Fruit fly (Drosophila melanogaster) whole organism, embryonic: ENCODE results near the gene ppk13.
A peak's percentile ranks its signal among the peaks of the same experiment; 100 is the strongest.

Source experiments
- CG10654 ChIP-seq: fragments of 200-800 bp; sonication (Bioruptor generic); optimal IDR thresholded peaks from 2 replicates; lab custom pipeline; 2016; ENCODE audit warnings: missing biosample characterization, missing genetic modification characterization
- CG12659 ChIP-seq: fragments of 200-800 bp; sonication (Bioruptor generic); optimal IDR thresholded peaks from 3 replicates; lab custom pipeline; 2017; ENCODE audit warnings: mild to moderate bottlenecking, missing biosample characterization, missing genetic modification reagents, missing genetic modification characterization
- CG14014 ChIP-seq: fragments of 200-800 bp; sonication (Bioruptor generic); IDR thresholded peaks from 2 replicates; pipeline ENCODE4 v1.3.6; 2022; ENCODE audit warnings: missing biosample characterization, missing genetic modification characterization
- CG15601 ChIP-seq: fragments of 200-800 bp; sonication (Bioruptor generic); optimal IDR thresholded peaks from 3 replicates; lab custom pipeline; 2019; ENCODE audit warnings: missing biosample characterization, mild to moderate bottlenecking, missing genetic modification characterization, moderate library complexity
- CG16863 ChIP-seq: fragments of 200-800 bp; sonication (Bioruptor generic); optimal IDR thresholded peaks from 3 replicates; lab custom pipeline; 2016; ENCODE audit warnings: missing biosample characterization, missing genetic modification characterization
- CG17802 ChIP-seq: fragments of 200-800 bp; sonication (Bioruptor generic); optimal IDR thresholded peaks from 2 replicates; lab custom pipeline; 2018; ENCODE audit warnings: missing biosample characterization, mild to moderate bottlenecking, missing genetic modification characterization, moderate library complexity
- CG18476 ChIP-seq: fragments of 200-800 bp; sonication (Bioruptor generic); optimal IDR thresholded peaks from 2 replicates; lab custom pipeline; 2016; ENCODE audit warnings: missing biosample characterization, mild to moderate bottlenecking, missing genetic modification characterization
- CG31441 ChIP-seq: fragments of 200-800 bp; sonication (Bioruptor generic); IDR thresholded peaks from 2 replicates; pipeline ENCODE4 v1.3.6; 2022; ENCODE audit warnings: missing biosample characterization, missing genetic modification characterization
- CG3838 ChIP-seq: fragments of 200-800 bp; sonication (Bioruptor generic); optimal IDR thresholded peaks from 3 replicates; lab custom pipeline; 2016; ENCODE audit warnings: missing biosample characterization, missing genetic modification characterization
- CG4424 ChIP-seq: fragments of 200-800 bp; sonication (Bioruptor generic); optimal IDR thresholded peaks from 3 replicates; lab custom pipeline; 2016; ENCODE audit warnings: missing biosample characterization, missing genetic modification characterization
- CG5953 ChIP-seq: fragments of 200-800 bp; sonication (Bioruptor generic); IDR thresholded peaks from 2 replicates; pipeline ENCODE4 v1.3.6; 2022; ENCODE audit warnings: missing biosample characterization, missing genetic modification characterization
- CG6175 ChIP-seq: fragments of 200-800 bp; sonication (Bioruptor generic); IDR thresholded peaks from 3 replicates; pipeline ENCODE4 v1.3.6; 2022; ENCODE audit warnings: missing biosample characterization, missing genetic modification characterization
- CG9876 ChIP-seq: fragments of 200-800 bp; sonication (Bioruptor generic); optimal IDR thresholded peaks from 2 replicates; lab custom pipeline; 2016; ENCODE audit warnings: missing biosample characterization, missing genetic modification characterization
- Camta ChIP-seq: fragments of 200-800 bp; sonication (Bioruptor generic); optimal IDR thresholded peaks from 2 replicates; lab custom pipeline; 2016; ENCODE audit warnings: missing biosample characterization, missing genetic modification characterization
- Dad ChIP-seq: fragments of 200-800 bp; sonication (Bioruptor generic); optimal IDR thresholded peaks from 3 replicates; lab custom pipeline; 2016; ENCODE audit warnings: missing biosample characterization, missing genetic modification characterization
- Dfd ChIP-seq, 2 experiments: fragments of >200 bp; optimal IDR thresholded peaks; 2 replicates each; lab custom pipeline; 2017; ENCODE audit warnings: missing biosample characterization in 2 of 2, missing genetic modification characterization in 2 of 2
- Dip2 ChIP-seq: fragments of 200-800 bp; sonication (Bioruptor generic); IDR thresholded peaks from 2 replicates; pipeline ENCODE4 v1.3.6; 2022; ENCODE audit warnings: missing biosample characterization, missing genetic modification characterization
- Dip3 ChIP-seq: fragments of 200-800 bp; sonication (Bioruptor generic); optimal IDR thresholded peaks from 3 replicates; lab custom pipeline; 2016; ENCODE audit warnings: missing biosample characterization, missing genetic modification characterization
- Doc2 ChIP-seq: fragments of 200-800 bp; sonication (Bioruptor generic); IDR thresholded peaks from 2 replicates; pipeline ENCODE4 v1.3.6; 2022; ENCODE audit warnings: missing biosample characterization, missing genetic modification characterization
- Dp ChIP-seq: fragments of 200-800 bp; sonication (Bioruptor generic); optimal IDR thresholded peaks from 2 replicates; lab custom pipeline; 2018; ENCODE audit warnings: missing biosample characterization, mild to moderate bottlenecking, missing genetic modification characterization, moderate library complexity
- Drgx ChIP-seq: fragments of 200-800 bp; sonication (Bioruptor generic); IDR thresholded peaks from 2 replicates; pipeline ENCODE4 v1.3.6; 2022; ENCODE audit warnings: missing biosample characterization, missing genetic modification characterization
- Ets97D ChIP-seq: fragments of 200-800 bp; sonication (Bioruptor generic); optimal IDR thresholded peaks from 3 replicates; lab custom pipeline; 2016; ENCODE audit warnings: missing biosample characterization, missing genetic modification characterization
- Max ChIP-seq: fragments of 200-800 bp; sonication (Bioruptor generic); optimal IDR thresholded peaks from 2 replicates; lab custom pipeline; 2016; ENCODE audit warnings: missing biosample characterization, mild to moderate bottlenecking, missing genetic modification characterization
- Pdp1 ChIP-seq, 2 experiments: fragments of 200-800 bp; sonication (Bioruptor generic); optimal IDR thresholded peaks; 3 replicates each; lab custom pipeline; 2016; ENCODE audit warnings: missing biosample characterization in 2 of 2, missing genetic modification characterization in 2 of 2, mild to moderate bottlenecking in 1 of 2, moderate library complexity in 1 of 2
- Spps ChIP-seq: fragments of 200-800 bp; sonication (Bioruptor generic); optimal IDR thresholded peaks from 2 replicates; lab custom pipeline; 2018; ENCODE audit warnings: missing biosample characterization, mild to moderate bottlenecking, missing genetic modification characterization
- Sry-β ChIP-seq: fragments of 200-800 bp; sonication (Bioruptor generic); optimal IDR thresholded peaks from 2 replicates; lab custom pipeline; 2018; ENCODE audit warnings: missing biosample characterization, mild to moderate bottlenecking, missing genetic modification characterization, moderate library complexity
- Ssrp ChIP-seq: fragments of 200-800 bp; sonication (Bioruptor generic); optimal IDR thresholded peaks from 2 replicates; lab custom pipeline; 2018; ENCODE audit warnings: missing biosample characterization, mild to moderate bottlenecking, missing genetic modification characterization, moderate library complexity
- Tbp ChIP-seq: fragments of >200 bp; optimal IDR thresholded peaks from 2 replicates; lab custom pipeline; 2018; ENCODE audit warnings: missing biosample characterization, missing genetic modification characterization
- bbx ChIP-seq: fragments of 200-800 bp; sonication (Bioruptor generic); IDR thresholded peaks from 2 replicates; pipeline ENCODE4 v1.3.6; 2022; ENCODE audit warnings: missing biosample characterization, missing genetic modification characterization; ENCODE audit not compliant: partially characterized antibody
- croc ChIP-seq: fragments of 200-800 bp; sonication (Bioruptor generic); conservative IDR thresholded peaks from 3 replicates; pipeline ENCODE4 v1.3.6; 2022; ENCODE audit warnings: missing biosample characterization, missing genetic modification characterization
- disco-r ChIP-seq: fragments of 200-800 bp; sonication (Bioruptor generic); optimal IDR thresholded peaks from 2 replicates; lab custom pipeline; 2016; ENCODE audit warnings: missing biosample characterization, missing genetic modification characterization
- fd3F ChIP-seq: fragments of 200-800 bp; sonication (Bioruptor generic); optimal IDR thresholded peaks from 2 replicates; lab custom pipeline; 2018; ENCODE audit warnings: missing biosample characterization, mild to moderate bottlenecking, missing genetic modification characterization, moderate library complexity
- gro ChIP-seq: fragments of 200-800 bp; sonication (Bioruptor generic); optimal IDR thresholded peaks from 2 replicates; lab custom pipeline; 2016; ENCODE audit warnings: missing biosample characterization, missing genetic modification characterization
- hth ChIP-seq: fragments of >200 bp; optimal IDR thresholded peaks from 2 replicates; lab custom pipeline; 2017; ENCODE audit warnings: inconsistent platforms
- ind ChIP-seq: fragments of 200-800 bp; sonication (Bioruptor generic); optimal IDR thresholded peaks from 3 replicates; lab custom pipeline; 2016; ENCODE audit warnings: missing biosample characterization, missing genetic modification characterization
- jigr1 ChIP-seq: fragments of 200-800 bp; sonication (Bioruptor generic); IDR thresholded peaks from 3 replicates; pipeline ENCODE4 v1.3.6; 2022; ENCODE audit warnings: missing biosample characterization, missing genetic modification characterization
- mam ChIP-seq: fragments of 200-800 bp; sonication (Bioruptor generic); optimal IDR thresholded peaks from 3 replicates; lab custom pipeline; 2016; ENCODE audit warnings: missing biosample characterization, missing genetic modification characterization
- mld ChIP-seq: fragments of 200-800 bp; sonication (Bioruptor generic); IDR thresholded peaks from 3 replicates; pipeline ENCODE4 v1.3.6; 2022; ENCODE audit warnings: missing biosample characterization, missing genetic modification characterization; ENCODE audit not compliant: partially characterized antibody
- pan ChIP-seq, 4 experiments: fragments of >200 bp in 3 of 4; fragments of 200-800 bp in 1 of 4; sonication (Bioruptor generic) in 1 of 4; optimal IDR thresholded peaks in 3 of 4; IDR thresholded peaks in 1 of 4; 2 replicates each; pipeline versions ENCODE4 v1.3.6 to Lab custom; 2017 to 2022; ENCODE audit warnings: missing biosample characterization in 2 of 4, missing genetic modification characterization in 2 of 4, mixed read lengths in 1 of 4
- pnt ChIP-seq: fragments of 200-800 bp; sonication (Bioruptor generic); optimal IDR thresholded peaks from 3 replicates; lab custom pipeline; 2016; ENCODE audit warnings: missing biosample characterization, missing genetic modification characterization
- prd ChIP-seq, 3 experiments: fragments of >200 bp in 2 of 3; fragments of 200-800 bp in 1 of 3; sonication (Bioruptor generic) in 1 of 3; optimal IDR thresholded peaks in 2 of 3; IDR thresholded peaks in 1 of 3; 2 replicates in 2 of 3; 3 replicates in 1 of 3; pipeline versions ENCODE4 v1.3.6 to Lab custom; 2017 to 2022; ENCODE audit warnings: missing biosample characterization in 1 of 3, missing genetic modification characterization in 1 of 3
- pzg ChIP-seq: fragments of 200-800 bp; sonication (Bioruptor generic); optimal IDR thresholded peaks from 3 replicates; lab custom pipeline; 2018; ENCODE audit warnings: missing biosample characterization, mild to moderate bottlenecking, missing genetic modification characterization, moderate library complexity
- repo ChIP-seq: fragments of 200-800 bp; sonication (Bioruptor generic); optimal IDR thresholded peaks from 2 replicates; lab custom pipeline; 2016; ENCODE audit warnings: missing biosample characterization, missing genetic modification characterization
- shn ChIP-seq: fragments of 200-800 bp; sonication (Bioruptor generic); optimal IDR thresholded peaks from 3 replicates; lab custom pipeline; 2016; ENCODE audit warnings: missing biosample characterization, missing genetic modification characterization
- sim ChIP-seq: fragments of 200-800 bp; sonication (Bioruptor generic); IDR thresholded peaks from 2 replicates; pipeline ENCODE4 v1.3.6; 2022; ENCODE audit warnings: missing biosample characterization, missing genetic modification characterization
- sob ChIP-seq: fragments of 200-800 bp; sonication (Bioruptor generic); IDR thresholded peaks from 2 replicates; pipeline ENCODE4 v1.3.6; 2022; ENCODE audit warnings: missing biosample characterization, missing genetic modification characterization
- sug ChIP-seq: fragments of 200-800 bp; optimal IDR thresholded peaks from 2 replicates; lab custom pipeline; 2019; ENCODE audit warnings: missing biosample characterization, mild to moderate bottlenecking, missing genetic modification characterization, moderate library complexity
- tin ChIP-seq: fragments of 200-800 bp; sonication (Bioruptor generic); optimal IDR thresholded peaks from 3 replicates; lab custom pipeline; 2016; ENCODE audit warnings: missing biosample characterization, missing genetic modification characterization
- tio ChIP-seq: fragments of 200-800 bp; sonication (Bioruptor generic); optimal IDR thresholded peaks from 2 replicates; lab custom pipeline; 2017; ENCODE audit warnings: missing biosample characterization, missing genetic modification characterization, inconsistent platforms
- vvl ChIP-seq: fragments of 200-800 bp; sonication (Bioruptor generic); IDR thresholded peaks from 2 replicates; pipeline ENCODE4 v1.3.6; 2022; ENCODE audit warnings: missing biosample characterization, missing genetic modification characterization
- zen ChIP-seq: fragments of 200-800 bp; sonication (Bioruptor generic); optimal IDR thresholded peaks from 3 replicates; lab custom pipeline; 2018; ENCODE audit warnings: missing biosample characterization, mild to moderate bottlenecking, missing genetic modification characterization, moderate library complexity

The ppk13 gene

DNA sequence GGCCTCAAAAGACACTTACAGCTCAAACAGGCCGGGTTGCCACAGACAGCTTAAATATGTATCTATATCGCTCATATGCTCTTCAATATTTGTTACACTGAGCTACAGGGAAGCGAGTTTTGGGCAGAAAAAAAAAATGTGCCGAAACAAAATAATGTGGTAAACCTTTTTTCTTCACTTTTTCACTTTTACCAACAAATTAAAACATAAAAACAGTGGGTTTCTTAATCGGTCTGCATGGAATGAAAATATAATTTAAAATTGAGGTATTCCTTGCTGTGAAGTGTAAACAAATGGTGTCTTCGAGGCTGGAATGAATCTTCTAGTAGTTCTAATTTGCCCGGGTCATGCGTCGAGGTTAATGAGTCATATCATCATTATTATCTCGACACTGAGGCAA is 49.8 kb downstream of the ppk13 start (continued):
- TF ChIP-seq croc (GFP tag; lab: Robert Waterston, UW) = peak; percentile 32; the same call in 1 of the 3 replicates
- peak; percentile 43 for TF ChIP-seq CG18476 (GFP tag; lab: Kevin White, UChicago)
- TF ChIP-seq Dad = no peak
- TF ChIP-seq CG6175 (GFP tag; lab: Robert Waterston, UW) = no peak
- peak; percentile 46 for TF ChIP-seq zen (tag; lab: Kevin White, UChicago)
- no peak for TF ChIP-seq jigr1 (GFP tag; lab: Robert Waterston, UW)
- no peak for TF ChIP-seq pzg (GFP tag; lab: Kevin White, UChicago)
- no peak for TF ChIP-seq sug (tag; lab: Kevin White, UChicago)
- TF ChIP-seq Doc2 (GFP tag; lab: Robert Waterston, UW) = no peak
- TF ChIP-seq ind (GFP tag; lab: Kevin White, UChicago) = peak; percentile 66
- TF ChIP-seq fd3F (GFP tag; lab: Kevin White, UChicago) = peak; percentile 42
- TF ChIP-seq Sry-β (GFP tag; lab: Kevin White, UChicago) = no peak
- TF ChIP-seq Drgx (GFP tag; lab: Robert Waterston, UW) = 0 out of 2 replicates have a peak, but pooled peaks have one; percentile 27
- TF ChIP-seq Dip2 (GFP tag; lab: Robert Waterston, UW) = no peak
- TF ChIP-seq CG5953 (GFP tag; lab: Robert Waterston, UW) = 0 out of 2 replicates have a peak, but pooled peaks have one; percentile 17
- peak; percentile 61 for TF ChIP-seq tio
- TF ChIP-seq prd (optimal IDR thresholded peaks at IDR 0.05; lab: Kevin White, UChicago) = no peak
- peak; percentile 69 for TF ChIP-seq prd (GFP tag; IDR thresholded peaks at IDR 0.05; lab: Robert Waterston, UW)
- TF ChIP-seq sim (GFP tag; lab: Robert Waterston, UW) = no peak
- peak; percentile 55 for TF ChIP-seq Ssrp
- peak; percentile 69 for TF ChIP-seq tin (GFP tag; lab: Kevin White, UChicago)
- peak; percentile 63 for TF ChIP-seq CG4424 (GFP tag; lab: Kevin White, UChicago)
- peak; percentile 45 for TF ChIP-seq Spps
- peak; percentile 21 for TF ChIP-seq Max (GFP tag; lab: Kevin White, UChicago)
- TF ChIP-seq pan (optimal IDR thresholded peaks at IDR 0.05; lab: Kevin White, UChicago) = no peak
- TF ChIP-seq pan (GFP tag; optimal IDR thresholded peaks at IDR 0.05 in 1 of 2, IDR thresholded peaks at IDR 0.05 in 1 of 2) = peak in 1 of 2 experiments; percentile 70
- no peak for TF ChIP-seq CG9876
- TF ChIP-seq sob (GFP tag; lab: Robert Waterston, UW) = peak; percentile 74
- TF ChIP-seq CG16863 (GFP tag; lab: Kevin White, UChicago) = peak; percentile 21
- peak; percentile 12 for TF ChIP-seq CG17802
- no peak for TF ChIP-seq Dp (GFP tag; lab: Kevin White, UChicago)
- peak; percentile 38 for TF ChIP-seq CG10654 (GFP tag; lab: Kevin White, UChicago)
- peak; percentile 45 for TF ChIP-seq pnt (GFP tag; lab: Kevin White, UChicago)
- TF ChIP-seq gro (GFP tag; lab: Kevin White, UChicago) = peak; percentile 51
- TF ChIP-seq vvl = peak; percentile 75
- TF ChIP-seq bbx (GFP tag; lab: Robert Waterston, UW) = no peak
- TF ChIP-seq hth (lab: Kevin White, UChicago) = no peak
- TF ChIP-seq Dip3 (GFP tag; lab: Kevin White, UChicago) = peak; percentile 39
- peak; percentile 38 for TF ChIP-seq Camta (GFP tag; lab: Kevin White, UChicago)
- no peak for TF ChIP-seq disco-r (GFP tag; lab: Kevin White, UChicago)
- no peak for TF ChIP-seq shn
- peak; percentile 59; the same call in 1 of the 2 replicates for TF ChIP-seq CG14014 (GFP tag; lab: Robert Waterston, UW)
- peak; percentile 42 for TF ChIP-seq CG12659 (GFP tag; lab: Kevin White, UChicago)
- no peak for TF ChIP-seq mld (GFP tag; lab: Robert Waterston, UW)
- peak; percentile 65 for TF ChIP-seq mam (GFP tag; lab: Kevin White, UChicago)
- peak; percentile 5 for TF ChIP-seq Ets97D
- TF ChIP-seq Pdp1 (GFP tag; optimal IDR thresholded peaks at IDR 0.05; lab: Kevin White, UChicago) = peak; percentile 63 to 66
- peak; percentile 62 for TF ChIP-seq CG31441 (GFP tag; lab: Robert Waterston, UW)
- TF ChIP-seq CG15601 (tag; lab: Kevin White, UChicago) = no peak
- no peak for TF ChIP-seq CG3838 (GFP tag; lab: Kevin White, UChicago)
- TF ChIP-seq Dfd (GFP tag; optimal IDR thresholded peaks at IDR 0.05; lab: Kevin White, UChicago) = no peak
- TF ChIP-seq Tbp = no peak
- peak; percentile 5 for TF ChIP-seq repo (GFP tag; lab: Kevin White, UChicago)
